Fruit fly (Drosophila melanogaster): ENCODE measurements around the gene Alp12.

The Alp12 gene

DNA sequence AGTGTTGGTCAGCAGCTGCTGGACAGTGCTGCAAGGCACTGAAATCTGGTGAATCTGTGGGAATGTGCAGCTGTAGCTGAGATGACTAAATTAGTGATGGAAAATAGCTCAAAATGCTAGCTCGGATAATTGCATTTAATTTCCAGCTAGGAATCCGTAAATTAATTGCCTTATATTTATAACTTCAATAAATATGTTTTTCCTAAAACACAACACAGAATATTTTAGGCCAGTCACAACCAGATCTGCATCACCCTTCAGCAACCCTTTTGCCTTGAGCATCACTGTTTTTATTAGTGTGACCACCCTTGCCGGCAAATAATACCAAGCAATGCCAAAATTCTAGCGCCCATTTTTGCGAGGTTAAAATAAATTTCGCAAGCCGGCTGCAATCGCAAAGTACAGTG, 20.9 kb downstream of the Alp12 start, which contains the start of gene Hs2st (continued):
- TF ChIP-seq CG6683 (GFP tag; optimal IDR thresholded peaks at IDR 0.05) (peak; percentile 68), nom (GFP tag; optimal IDR thresholded peaks at IDR 0.05) (peak; percentile 80), CG32772 (GFP tag; IDR thresholded peaks at IDR 0.05) (peak; percentile 95), ind (GFP tag; optimal IDR thresholded peaks at IDR 0.05) (peak; percentile 97), otp (GFP tag; IDR thresholded peaks at IDR 0.05) (peak; percentile 79; the same call in 2 of the 3 replicates), Bgb (GFP tag; IDR thresholded peaks at IDR 0.05; ENCODE audit: partially characterized antibody) (0 out of 2 replicates have a peak, but pooled peaks have one; percentile 17), Gsc (GFP tag; IDR thresholded peaks at IDR 0.05) (peak; percentile 87), CG32767 (GFP tag; IDR thresholded peaks at IDR 0.05) (peak; percentile 83), CG3995 (GFP tag; optimal IDR thresholded peaks at IDR 0.05) (peak; percentile 87), CG4360 (GFP tag; IDR thresholded peaks at IDR 0.05) (no peak), Sry-β (GFP tag; optimal IDR thresholded peaks at IDR 0.05) (peak; percentile 98), Meics (GFP tag; optimal IDR thresholded peaks at IDR 0.05) (peak; percentile 88), pho (GFP tag; optimal IDR thresholded peaks at IDR 0.05) (peak; percentile 96), CG12299 (tag; optimal IDR thresholded peaks at IDR 0.05) (peak; percentile 81), slbo (GFP tag; IDR thresholded peaks at IDR 0.05) (peak; percentile 98), exex (tag; optimal IDR thresholded peaks at IDR 0.05) (peak; percentile 57), Xrp1 (GFP tag; IDR thresholded peaks at IDR 0.05) (peak; percentile 94), cas (GFP tag; IDR thresholded peaks at IDR 0.05) (peak; percentile 89), zfh2 (GFP tag; optimal IDR thresholded peaks at IDR 0.05) (peak; percentile 98), dm (GFP tag; optimal IDR thresholded peaks at IDR 0.05) (peak; percentile 89), CG11456 (GFP tag; IDR thresholded peaks at IDR 0.05) (peak; percentile 91), CG8944 (GFP tag; optimal IDR thresholded peaks at IDR 0.05) (peak; percentile 95), D19B (GFP tag; optimal IDR thresholded peaks at IDR 0.05) (peak; percentile 80), danr (GFP tag; IDR thresholded peaks at IDR 0.05) (peak; percentile 89), CG13894 (tag; optimal IDR thresholded peaks at IDR 0.05) (peak; percentile 90), Bdp1 (GFP tag; optimal IDR thresholded peaks at IDR 0.05) (peak; percentile 91), sna (GFP tag; IDR thresholded peaks at IDR 0.05; ENCODE audit: partially characterized antibody) (no peak; the same call in 1 of the 2 replicates), Hsf (GFP tag; optimal IDR thresholded peaks at IDR 0.05) (peak; percentile 97), CG10565 (GFP tag; optimal IDR thresholded peaks at IDR 0.05) (peak; percentile 72), MTF-1 (GFP tag; optimal IDR thresholded peaks at IDR 0.05; ENCODE audit: borderline replicate concordance) (peak; percentile 42), Max (GFP tag; optimal IDR thresholded peaks at IDR 0.05) (peak; percentile 96), sd (tag; optimal IDR thresholded peaks at IDR 0.05) (peak; percentile 98), zen (tag; optimal IDR thresholded peaks at IDR 0.05) (peak; percentile 90), shn (GFP tag; optimal IDR thresholded peaks at IDR 0.05) (peak; percentile 97), sr (GFP tag; IDR thresholded peaks at IDR 0.05) (peak; percentile 46; the same call in 1 of the 3 replicates), lov (optimal IDR thresholded peaks at IDR 0.05) (no peak), lov (GFP tag; IDR thresholded peaks at IDR 0.05) (peak; percentile 77), CG6765 (GFP tag; optimal IDR thresholded peaks at IDR 0.05) (peak; percentile 71), ranshi (GFP tag; IDR thresholded peaks at IDR 0.05) (peak; percentile 96), prd (optimal IDR thresholded peaks at IDR 0.05) (no peak), prd (GFP tag; IDR thresholded peaks at IDR 0.05) (peak; percentile 97), mirr (GFP tag; optimal IDR thresholded peaks at IDR 0.05) (peak; percentile 79), run (tag; optimal IDR thresholded peaks at IDR 0.05) (peak; percentile 19), CG34376 (GFP tag; optimal IDR thresholded peaks at IDR 0.05) (peak; percentile 86), CG2712 (tag; optimal IDR thresholded peaks at IDR 0.05) (peak; percentile 92), Xbp1 (GFP tag; optimal IDR thresholded peaks at IDR 0.05) (peak; percentile 96), NC2β (GFP tag; optimal IDR thresholded peaks at IDR 0.05) (peak; percentile 91), CHES-1-like (GFP tag; optimal IDR thresholded peaks at IDR 0.05) (peak; percentile 97), slou (GFP tag; optimal IDR thresholded peaks at IDR 0.05) (peak; percentile 93), Deaf1 (tag; optimal IDR thresholded peaks at IDR 0.05) (no peak), CG14860 (GFP tag; IDR thresholded peaks at IDR 0.05; ENCODE audit: partially characterized antibody) (no peak)

Data from whole organism, embryonic.